Worm (Caenorhabditis elegans): ENCODE measurements around the gene srab-7.
A peak's percentile ranks its signal among the peaks of the same experiment; 100 is the strongest.

The srab-7 gene

DNA sequence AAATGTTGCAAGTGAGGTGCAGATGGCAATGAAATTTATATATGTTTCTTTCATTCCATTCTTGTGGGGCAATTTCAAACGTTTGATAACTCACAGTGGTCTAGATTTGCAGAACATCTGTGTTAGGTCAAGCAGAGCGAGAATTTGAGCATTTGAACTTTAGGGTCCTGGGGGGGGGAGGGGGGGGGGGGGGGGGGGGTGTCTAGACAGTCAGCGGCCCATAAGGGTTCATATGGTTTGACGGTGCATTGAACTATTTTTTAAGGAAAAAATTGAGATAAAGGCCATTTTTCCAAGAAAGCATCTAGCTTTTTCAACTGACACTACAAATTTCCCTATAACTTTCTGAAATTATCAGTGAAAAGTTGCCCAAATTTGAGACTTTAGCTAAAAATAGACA, 30.9 kb upstream of the srab-7 start:
- TF ChIP-seq unc-62 (GFP tag; optimal IDR thresholded peaks at IDR 0.05) (no peak), ceh-90 (tag; optimal IDR thresholded peaks at IDR 0.05) (no peak), ztf-4 (tag; optimal IDR thresholded peaks at IDR 0.05) (no peak), pag-3 (tag; optimal IDR thresholded peaks at IDR 0.05; ENCODE audit: borderline replicate concordance, insufficient read depth) (no peak), fkh-8 (tag; optimal IDR thresholded peaks at IDR 0.05) (no peak), nhr-19 (GFP tag; conservative IDR thresholded peaks at IDR 0.05) (no peak), nhr-84 (tag; optimal IDR thresholded peaks at IDR 0.05) (no peak), nhr-12 (tag; optimal IDR thresholded peaks at IDR 0.05) (no peak), rnt-1 (tag; optimal IDR thresholded peaks at IDR 0.05) (no peak), snu-23 (GFP tag; optimal IDR thresholded peaks at IDR 0.05) (no peak)

ce11 chrV:3176161-3176560, 21.2 kb upstream of the srab-7 start, which contains the start of gene srab-8:
Gene srab-8 (plus strand): TSS chrV:3176461.
- TF ChIP-seq ceh-8 (GFP tag; optimal IDR thresholded peaks at IDR 0.05) (no peak), ceh-88 (GFP tag; IDR thresholded peaks at IDR 0.05) (no peak), fkh-4 (tag; optimal IDR thresholded peaks at IDR 0.05; ENCODE audit: borderline replicate concordance) (no peak), sptf-1 (tag; optimal IDR thresholded peaks at IDR 0.05) (no peak), hlh-4 (tag; optimal IDR thresholded peaks at IDR 0.05) (peak; percentile 90)

DNA sequence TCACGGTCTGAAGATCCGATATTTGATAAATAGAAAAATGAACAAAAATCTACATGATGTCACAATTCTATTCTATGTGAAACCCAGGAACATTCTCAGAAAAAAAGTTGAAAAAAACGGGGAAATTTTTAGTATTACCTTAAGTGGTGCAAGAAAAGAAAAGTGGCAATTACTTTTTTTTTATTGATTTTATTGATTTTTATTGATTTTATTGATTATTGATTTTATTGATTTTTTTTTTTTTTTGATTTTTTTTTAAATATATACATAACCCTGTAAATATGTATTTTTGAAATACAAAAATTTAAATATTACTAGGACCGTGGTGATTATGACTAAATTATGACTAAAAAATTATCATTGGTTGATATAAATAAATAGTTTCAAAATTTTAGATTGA, 16.7 kb upstream of the srab-7 start:
- TF ChIP-seq unc-98 (GFP tag; IDR thresholded peaks at IDR 0.05), result no peak
- TF ChIP-seq nhr-71 (tag; optimal IDR thresholded peaks at IDR 0.05), result no peak
- no peak for TF ChIP-seq dsc-1 (tag; optimal IDR thresholded peaks at IDR 0.05)
- no peak for TF ChIP-seq zag-1 (tag; optimal IDR thresholded peaks at IDR 0.05)
- TF ChIP-seq C34B4.2 (tag; optimal IDR thresholded peaks at IDR 0.05), result no peak
- TF ChIP-seq nhr-11 (tag; optimal IDR thresholded peaks at IDR 0.05), result no peak
- TF ChIP-seq vab-15 (tag; optimal IDR thresholded peaks at IDR 0.05), result no peak
- no peak for TF ChIP-seq egl-27 (tag; optimal IDR thresholded peaks at IDR 0.05)
- TF ChIP-seq sptf-1 (tag; optimal IDR thresholded peaks at IDR 0.05), result no peak
- TF ChIP-seq mab-9 (GFP tag; IDR thresholded peaks at IDR 0.05), result no peak
- no peak for TF ChIP-seq nhr-12 (tag; optimal IDR thresholded peaks at IDR 0.05)
- no peak for TF ChIP-seq Y116A8C.19 (tag; optimal IDR thresholded peaks at IDR 0.05; ENCODE audit: borderline replicate concordance)
- TF ChIP-seq lin-35 (GFP tag; optimal IDR thresholded peaks at IDR 0.05), result no peak
- no peak for TF ChIP-seq sox-4 (tag; optimal IDR thresholded peaks at IDR 0.05)
- TF ChIP-seq C04F5.9 (tag; optimal IDR thresholded peaks at IDR 0.05), result no peak
- TF ChIP-seq nhr-85 (tag), result no peak

DNA sequence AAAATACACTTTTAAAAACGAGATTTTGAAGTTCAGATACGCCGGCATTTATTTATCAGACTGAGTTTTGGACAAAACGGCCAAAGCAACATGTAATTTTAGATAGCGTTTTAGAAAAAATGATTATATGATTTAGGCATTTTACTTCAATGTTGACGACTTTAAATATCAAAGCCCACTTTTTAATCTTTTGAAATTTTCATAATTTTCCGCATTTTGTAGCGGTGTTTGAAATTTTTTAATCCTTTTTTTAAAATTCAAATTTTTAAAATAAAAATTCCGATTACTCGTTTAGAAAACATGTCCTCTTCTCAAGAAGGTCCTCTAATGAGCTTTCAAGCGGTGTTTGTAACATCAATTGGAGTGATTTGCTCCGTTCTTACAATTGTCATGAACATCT, 14.9 kb upstream of the srab-7 start, which contains the start of gene srbc-6:
Gene srbc-6 (plus strand): TSS at position 301 of the 400 bp plus-strand sequence.
- TF ChIP-seq mdl-1 (tag; optimal IDR thresholded peaks at IDR 0.05), result no peak
- no peak for TF ChIP-seq jun-1 (tag; optimal IDR thresholded peaks at IDR 0.05)
- TF ChIP-seq snpc-4 (tag; optimal IDR thresholded peaks at IDR 0.05), result no peak
- TF ChIP-seq fkh-8 (tag; optimal IDR thresholded peaks at IDR 0.05), result no peak
- TF ChIP-seq tlp-1 (tag; optimal IDR thresholded peaks at IDR 0.05), result no peak
- TF ChIP-seq mep-1 (tag; optimal IDR thresholded peaks at IDR 0.05), result no peak
- no peak for TF ChIP-seq egl-13 (tag; optimal IDR thresholded peaks at IDR 0.05)
- no peak for TF ChIP-seq ama-1 (optimal IDR thresholded peaks at IDR 0.05)
- no peak for TF ChIP-seq unc-62 (GFP tag; optimal IDR thresholded peaks at IDR 0.05)
- TF ChIP-seq nhr-11 (tag; optimal IDR thresholded peaks at IDR 0.05), result no peak
- no peak for TF ChIP-seq nhr-71 (tag; optimal IDR thresholded peaks at IDR 0.05)
- no peak for TF ChIP-seq dpl-1 (GFP tag; optimal IDR thresholded peaks at IDR 0.05)
- TF ChIP-seq C34B4.2 (tag; optimal IDR thresholded peaks at IDR 0.05), result no peak
- no peak for TF ChIP-seq lin-35 (GFP tag; optimal IDR thresholded peaks at IDR 0.05)
- TF ChIP-seq nhr-237 (tag; optimal IDR thresholded peaks at IDR 0.05), result no peak
- TF ChIP-seq aha-1 (tag; optimal IDR thresholded peaks at IDR 0.05), result no peak
- no peak for TF ChIP-seq lin-39 (tag; optimal IDR thresholded peaks at IDR 0.05)
- TF ChIP-seq C16A3.4 (tag; optimal IDR thresholded peaks at IDR 0.05), result no peak
- TF ChIP-seq nhr-84 (tag; optimal IDR thresholded peaks at IDR 0.05), result no peak
- no peak for TF ChIP-seq ces-1 (GFP tag; optimal IDR thresholded peaks at IDR 0.05)
